Worm (Caenorhabditis elegans) whole organism, young adult: ENCODE results near the gene ergi-2.

ENCODE experiments used
- F23B12.7 ChIP-seq: sonication (generic microtip); optimal IDR thresholded peaks from 2 replicates; lab custom pipeline; 2017; ENCODE audit warnings: missing genetic modification characterization, mild to moderate bottlenecking, missing compliant biosample characterization, antibody characterized with exemption, moderate library complexity; ENCODE audit not compliant: insufficient read depth
- Y53F4B.3 ChIP-seq: fragments of 200-800 bp; sonication (Bioruptor generic); IDR thresholded peaks from 2 replicates; pipeline ENCODE4 v1.3.6; 2022; ENCODE audit warnings: missing genetic modification reagents, missing genetic modification characterization, missing compliant biosample characterization
- Y56A3A.18 ChIP-seq: fragments of 200-800 bp; sonication (Bioruptor generic); IDR thresholded peaks from 2 replicates; pipeline ENCODE4 v1.3.6; 2022; ENCODE audit warnings: missing genetic modification reagents, missing genetic modification characterization, missing compliant biosample characterization
- ama-1 ChIP-seq, 3 experiments: fragments of 150-350 bp in 1 of 3; sonication (generic microtip) in 2 of 3; optimal IDR thresholded peaks; 2 replicates each; lab custom pipeline; 2014 to 2018; ENCODE audit warnings: missing biosample characterization in 2 of 3, missing genetic modification characterization in 2 of 3, missing genetic modification reagents in 2 of 3
- aptf-3 ChIP-seq: fragments of 200-800 bp; sonication (Bioruptor generic); IDR thresholded peaks from 2 replicates; pipeline ENCODE4 v1.3.6; 2022; ENCODE audit warnings: missing genetic modification characterization, missing compliant biosample characterization
- athp-1 ChIP-seq: sonication (generic microtip); optimal IDR thresholded peaks from 2 replicates; lab custom pipeline; 2017; ENCODE audit warnings: mild to moderate bottlenecking, missing genetic modification characterization, missing compliant biosample characterization
- bed-2 ChIP-seq: fragments of 200-800 bp; sonication (Bioruptor generic); IDR thresholded peaks from 2 replicates; pipeline ENCODE4 v1.3.6; 2022; ENCODE audit warnings: missing genetic modification reagents, missing genetic modification characterization, missing compliant biosample characterization
- ceh-27 ChIP-seq: fragments of 200-800 bp; sonication (Bioruptor generic); optimal IDR thresholded peaks from 2 replicates; lab custom pipeline; 2018; ENCODE audit warnings: mild to moderate bottlenecking, missing genetic modification characterization, moderate library complexity, missing compliant biosample characterization
- ceh-58 ChIP-seq: fragments of 200-800 bp; sonication (Bioruptor generic); IDR thresholded peaks from 2 replicates; pipeline ENCODE4 v1.3.6; 2022; ENCODE audit warnings: missing genetic modification characterization, missing compliant biosample characterization
- ceh-91 ChIP-seq: fragments of 200-800 bp; sonication (Bioruptor generic); IDR thresholded peaks from 2 replicates; pipeline ENCODE4 v1.3.6; 2022; ENCODE audit warnings: missing genetic modification reagents, missing genetic modification characterization, missing compliant biosample characterization
- dox-1 ChIP-seq: fragments of 200-800 bp; sonication (Bioruptor generic); IDR thresholded peaks from 2 replicates; pipeline ENCODE4 v1.3.6; 2022; ENCODE audit warnings: missing genetic modification reagents, missing genetic modification characterization, missing compliant biosample characterization
- egrh-3 ChIP-seq: fragments of 200-800 bp; sonication (Bioruptor generic); IDR thresholded peaks from 2 replicates; pipeline ENCODE4 v1.3.6; 2022; ENCODE audit warnings: missing genetic modification reagents, missing genetic modification characterization, missing compliant biosample characterization
- ets-4 ChIP-seq: fragments of 200-800 bp; sonication (Bioruptor generic); optimal IDR thresholded peaks from 2 replicates; lab custom pipeline; 2018; ENCODE audit warnings: mild to moderate bottlenecking, missing genetic modification characterization, missing compliant biosample characterization
- fkh-3 ChIP-seq: sonication (generic microtip); optimal IDR thresholded peaks from 2 replicates; lab custom pipeline; 2016; ENCODE audit warnings: mild to moderate bottlenecking, missing genetic modification characterization, missing compliant biosample characterization
- him-1 ChIP-seq: sonication (generic microtip); optimal IDR thresholded peaks from 2 replicates; lab custom pipeline; 2016; ENCODE audit warnings: missing genotype, missing genetic modification reagents, missing genetic modification characterization, missing compliant biosample characterization
- hmg-20 ChIP-seq: fragments of 200-800 bp; sonication (Bioruptor generic); IDR thresholded peaks from 2 replicates; pipeline ENCODE4 v1.3.6; 2022; ENCODE audit warnings: missing genetic modification reagents, missing genetic modification characterization, missing compliant biosample characterization
- lin-35 ChIP-seq, 3 experiments: fragments of 150-350 bp in 2 of 3; sonication (generic microtip) in 1 of 3; optimal IDR thresholded peaks; 2 replicates each; lab custom pipeline; 2014 to 2018; ENCODE audit warnings: missing biosample characterization in 3 of 3, missing genetic modification characterization in 3 of 3, missing genetic modification reagents in 3 of 3
- lir-1 ChIP-seq: fragments of 200-800 bp; sonication (Bioruptor generic); conservative IDR thresholded peaks from 2 replicates; pipeline ENCODE4 v1.3.6; 2022; ENCODE audit warnings: missing genetic modification reagents, missing genetic modification characterization, missing compliant biosample characterization
- madf-6 ChIP-seq: fragments of 200-800 bp; sonication (Bioruptor generic); IDR thresholded peaks from 2 replicates; pipeline ENCODE4 v1.3.6; 2022; ENCODE audit warnings: missing genetic modification reagents, missing genetic modification characterization, missing compliant biosample characterization
- mes-4 ChIP-seq: sonication (generic microtip); optimal IDR thresholded peaks from 2 replicates; lab custom pipeline; 2016; ENCODE audit warnings: missing genotype, missing genetic modification characterization, missing compliant biosample characterization
- snpc-1.1 ChIP-seq: sonication (generic microtip); optimal IDR thresholded peaks from 2 replicates; lab custom pipeline; 2017; ENCODE audit warnings: missing genetic modification characterization, mild to moderate bottlenecking, missing compliant biosample characterization, antibody characterized with exemption, moderate library complexity, missing genotype, missing genetic modification reagents; ENCODE audit not compliant: insufficient read depth
- snpc-1.3 ChIP-seq: sonication (generic microtip); optimal IDR thresholded peaks from 2 replicates; lab custom pipeline; 2017; ENCODE audit warnings: missing genetic modification characterization, mild to moderate bottlenecking, missing compliant biosample characterization, antibody characterized with exemption, moderate library complexity, missing genotype, missing genetic modification reagents; ENCODE audit not compliant: insufficient read depth
- snpc-4 ChIP-seq, 5 experiments: fragments of 150-350 bp in 1 of 5; sonication (generic microtip) in 4 of 5; optimal IDR thresholded peaks; 2 replicates each; lab custom pipeline; 2014 to 2018; ENCODE audit warnings: missing genetic modification characterization in 5 of 5, missing biosample characterization in 3 of 5, antibody characterized with exemption in 2 of 5, mild to moderate bottlenecking in 2 of 5, missing compliant biosample characterization in 2 of 5, missing genotype in 2 of 5, moderate library complexity in 2 of 5, missing genetic modification reagents in 1 of 5
- somi-1 ChIP-seq: fragments of 200-800 bp; sonication (Bioruptor generic); optimal IDR thresholded peaks from 2 replicates; lab custom pipeline; 2018; ENCODE audit warnings: mild to moderate bottlenecking, missing genetic modification characterization, missing compliant biosample characterization
- ztf-22 ChIP-seq: fragments of 200-800 bp; sonication (Bioruptor generic); optimal IDR thresholded peaks from 2 replicates; lab custom pipeline; 2018; ENCODE audit warnings: mild to moderate bottlenecking, missing genetic modification characterization, moderate library complexity, missing compliant biosample characterization
- ztf-25 ChIP-seq: fragments of 200-800 bp; sonication (Bioruptor generic); IDR thresholded peaks from 2 replicates; pipeline ENCODE4 v1.3.6; 2022; ENCODE audit warnings: missing genetic modification reagents, missing genetic modification characterization, missing compliant biosample characterization

Gene ergi-2

ce11 chrX:14959393-14960073 lies 47.6 kb downstream of the ergi-2 start (continued):
- no peak for TF ChIP-seq mes-4

- TF ChIP-seq madf-6 (GFP tag; lab: Robert Waterston, UW) (no peak), snpc-1.3 (tag; lab: Kevin White, UChicago) (no peak), ama-1 (optimal IDR thresholded peaks at IDR 0.05; lab: Kevin White, UChicago) (no peak), ama-1 (GFP tag; optimal IDR thresholded peaks at IDR 0.05; lab: Kevin White, UChicago) (no peak), ets-4 (GFP tag; lab: Kevin White, UChicago) (no peak)
These were observed 48.7 kb downstream of the ergi-2 start for ce11 chrX:14958401-14958800.

ce11 chrX:14957176-14957575 lies 49.9 kb downstream of the ergi-2 start:
- TF ChIP-seq snpc-4 (GFP tag; optimal IDR thresholded peaks at IDR 0.05; lab: Kevin White, UChicago) (no peak), snpc-4 (tag; optimal IDR thresholded peaks at IDR 0.05; lab: Kevin White, UChicago) (no peak), ztf-25 (GFP tag; lab: Robert Waterston, UW) (no peak), snpc-1.1 (tag; lab: Kevin White, UChicago) (no peak), Y56A3A.18 (GFP tag; lab: Robert Waterston, UW) (no peak), ceh-27 (GFP tag; lab: Kevin White, UChicago) (no peak), F23B12.7 (no peak), lin-35 (GFP tag; optimal IDR thresholded peaks at IDR 0.05; lab: Kevin White, UChicago) (no peak), bed-2 (GFP tag; lab: Robert Waterston, UW) (no peak), fkh-3 (tag; lab: Kevin White, UChicago) (no peak), aptf-3 (GFP tag; lab: Robert Waterston, UW) (no peak), ztf-22 (no peak), hmg-20 (GFP tag; lab: Robert Waterston, UW) (no peak), lir-1 (no peak)
- TF ChIP-seq, all 124 proteins: peak for 0

DNA sequence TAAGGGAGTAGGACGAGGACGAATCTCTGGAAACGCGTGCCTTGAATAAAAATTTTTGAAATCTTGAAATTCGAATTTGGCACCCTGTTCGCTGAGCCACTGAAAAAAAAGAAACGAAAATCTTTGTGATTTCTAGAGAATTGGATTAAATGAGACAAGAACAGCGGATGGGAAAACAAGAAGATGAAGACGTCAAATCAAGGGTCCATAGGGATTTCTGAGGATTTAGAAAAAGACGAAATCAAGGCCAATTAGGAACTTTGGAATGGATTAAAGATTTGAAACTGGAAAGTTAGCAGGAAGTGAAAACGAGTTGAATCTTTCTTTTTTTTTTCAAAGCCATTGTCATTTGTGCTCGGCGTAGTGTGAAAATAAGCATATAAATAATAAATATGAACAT lies 52.6 kb downstream of the ergi-2 start, which contains the start of gene pag-3:
Gene pag-3, minus strand, starts transcription at position 101 of the 400 bp plus-strand sequence.
- TF ChIP-seq Y53F4B.3 (GFP tag; lab: Robert Waterston, UW): no peak
- TF ChIP-seq ceh-91 (GFP tag; lab: Robert Waterston, UW): no peak
- TF ChIP-seq athp-1 (tag; lab: Kevin White, UChicago): no peak
- TF ChIP-seq ceh-58 (GFP tag; lab: Robert Waterston, UW): no peak
- no peak for TF ChIP-seq dox-1
- no peak for TF ChIP-seq egrh-3
- TF ChIP-seq somi-1: no peak
- no peak for TF ChIP-seq him-1 (tag; lab: Kevin White, UChicago)
